Fruit fly (Drosophila melanogaster): ENCODE results near the gene Cyp4ac2.

Cyp4ac2 gene

dm6 chr2L:5304367-5304766 lies 38.2 kb downstream of the Cyp4ac2 start:
- TF ChIP-seq bab1 (GFP tag; optimal IDR thresholded peaks at IDR 0.05) (no peak), CG33017 (tag; optimal IDR thresholded peaks at IDR 0.05) (peak; percentile 11), CG11617 (GFP tag; optimal IDR thresholded peaks at IDR 0.05) (no peak), tj (GFP tag; optimal IDR thresholded peaks at IDR 0.05) (no peak), pad (GFP tag; optimal IDR thresholded peaks at IDR 0.05) (no peak), cnc (optimal IDR thresholded peaks at IDR 0.05) (no peak), Clk (GFP tag; optimal IDR thresholded peaks at IDR 0.05) (no peak), CG12768 (GFP tag; optimal IDR thresholded peaks at IDR 0.05) (peak; percentile 24), CG1620 (GFP tag; optimal IDR thresholded peaks at IDR 0.05) (no peak), CG5204 (GFP tag; optimal IDR thresholded peaks at IDR 0.05) (no peak), Crg-1 (GFP tag; optimal IDR thresholded peaks at IDR 0.05) (peak; percentile 32), ovo (GFP tag; optimal IDR thresholded peaks at IDR 0.05) (peak; percentile 11), toe (GFP tag; optimal IDR thresholded peaks at IDR 0.05) (no peak), cic (GFP tag; optimal IDR thresholded peaks at IDR 0.05) (peak; percentile 67), CG14711 (tag; optimal IDR thresholded peaks at IDR 0.05) (peak; percentile 30), kay (GFP tag; ENCODE audit: borderline replicate concordance) (peak; percentile 92), Hr96 (GFP tag; optimal IDR thresholded peaks at IDR 0.05) (peak; percentile 37), Mnt (GFP tag; optimal IDR thresholded peaks at IDR 0.05) (peak; percentile 15), CG7101 (tag; optimal IDR thresholded peaks at IDR 0.05) (peak; percentile 47), CG7045 (GFP tag; optimal IDR thresholded peaks at IDR 0.05) (peak; percentile 24)

dm6 chr2L:5305240-5305875 lies 39.2 kb downstream of the Cyp4ac2 start:
- peak; percentile 91 for TF ChIP-seq CG12768 (GFP tag; optimal IDR thresholded peaks at IDR 0.05)
- peak; percentile 4 for TF ChIP-seq bab1 (GFP tag; optimal IDR thresholded peaks at IDR 0.05)
- peak; percentile 22 for TF ChIP-seq Hr96 (GFP tag; optimal IDR thresholded peaks at IDR 0.05)
- peak; percentile 91 for TF ChIP-seq Mnt (GFP tag; optimal IDR thresholded peaks at IDR 0.05)
- peak; percentile 99 for TF ChIP-seq cic (GFP tag; optimal IDR thresholded peaks at IDR 0.05)
- no peak for TF ChIP-seq Crg-1 (GFP tag; optimal IDR thresholded peaks at IDR 0.05)
- no peak for TF ChIP-seq CG33017 (tag; optimal IDR thresholded peaks at IDR 0.05)
- peak; percentile 63 for TF ChIP-seq toe (GFP tag; optimal IDR thresholded peaks at IDR 0.05)
- peak; percentile 91 for TF ChIP-seq Clk (GFP tag; optimal IDR thresholded peaks at IDR 0.05)
- no peak for TF ChIP-seq cnc (optimal IDR thresholded peaks at IDR 0.05)
- TF ChIP-seq tj (GFP tag; optimal IDR thresholded peaks at IDR 0.05), result peak; percentile 93
- TF ChIP-seq CG1620 (GFP tag; optimal IDR thresholded peaks at IDR 0.05), result no peak
- peak; percentile 98 for TF ChIP-seq kay (GFP tag; ENCODE audit: borderline replicate concordance)
- TF ChIP-seq CG14711 (tag; optimal IDR thresholded peaks at IDR 0.05), result no peak
- peak; percentile 56 for TF ChIP-seq ovo (GFP tag; optimal IDR thresholded peaks at IDR 0.05)
- TF ChIP-seq pad (GFP tag; optimal IDR thresholded peaks at IDR 0.05), result peak; percentile 29

- TF ChIP-seq CG33017 (tag; optimal IDR thresholded peaks at IDR 0.05) (peak; percentile 66), Mnt (GFP tag; optimal IDR thresholded peaks at IDR 0.05) (peak; percentile 95), pad (GFP tag; optimal IDR thresholded peaks at IDR 0.05) (peak; percentile 50), CG7045 (GFP tag; optimal IDR thresholded peaks at IDR 0.05) (peak; percentile 49), Clk (GFP tag; optimal IDR thresholded peaks at IDR 0.05) (peak; percentile 58), toe (GFP tag; optimal IDR thresholded peaks at IDR 0.05) (peak; percentile 43), Crg-1 (GFP tag; optimal IDR thresholded peaks at IDR 0.05) (no peak), CG12768 (GFP tag; optimal IDR thresholded peaks at IDR 0.05) (peak; percentile 84), ovo (GFP tag; optimal IDR thresholded peaks at IDR 0.05) (peak; percentile 2), tj (GFP tag; optimal IDR thresholded peaks at IDR 0.05) (peak; percentile 51), cnc (optimal IDR thresholded peaks at IDR 0.05) (peak in 1 of 2 experiments; percentile 14), CG5204 (GFP tag; optimal IDR thresholded peaks at IDR 0.05) (no peak), CG1620 (GFP tag; optimal IDR thresholded peaks at IDR 0.05) (peak; percentile 22), CG11617 (GFP tag; optimal IDR thresholded peaks at IDR 0.05) (peak; percentile 47), Hr96 (GFP tag; optimal IDR thresholded peaks at IDR 0.05) (peak; percentile 33), CG7101 (tag; optimal IDR thresholded peaks at IDR 0.05) (peak; percentile 42), kay (GFP tag; ENCODE audit: borderline replicate concordance) (peak; percentile 98), CG14711 (tag; optimal IDR thresholded peaks at IDR 0.05) (peak; percentile 21), cic (GFP tag; optimal IDR thresholded peaks at IDR 0.05) (peak; percentile 98), bab1 (GFP tag; optimal IDR thresholded peaks at IDR 0.05) (no peak)
Observed at dm6 chr2L:5306373-5306997, 40.3 kb downstream of the Cyp4ac2 start.

dm6 chr2L:5309369-5309768 lies 43.2 kb downstream of the Cyp4ac2 start:
- TF ChIP-seq toe (GFP tag; optimal IDR thresholded peaks at IDR 0.05) (no peak), CG14711 (tag; optimal IDR thresholded peaks at IDR 0.05) (no peak), Hr96 (GFP tag; optimal IDR thresholded peaks at IDR 0.05) (no peak), Crg-1 (GFP tag; optimal IDR thresholded peaks at IDR 0.05) (no peak), tj (GFP tag; optimal IDR thresholded peaks at IDR 0.05) (no peak), bab1 (GFP tag; optimal IDR thresholded peaks at IDR 0.05) (no peak), CG1620 (GFP tag; optimal IDR thresholded peaks at IDR 0.05) (no peak), CG7045 (GFP tag; optimal IDR thresholded peaks at IDR 0.05) (no peak), CG33017 (tag; optimal IDR thresholded peaks at IDR 0.05) (no peak), CG12768 (GFP tag; optimal IDR thresholded peaks at IDR 0.05) (no peak), pad (GFP tag; optimal IDR thresholded peaks at IDR 0.05) (no peak)

dm6 chr2L:5314630-5315159 lies 48.5 kb downstream of the Cyp4ac2 start, which contains the start of gene CG14024:
TSS of gene CG14024 (minus strand) at chr2L:5314895.
- no peak for TF ChIP-seq pad (GFP tag; optimal IDR thresholded peaks at IDR 0.05)
- TF ChIP-seq Hr96 (GFP tag; optimal IDR thresholded peaks at IDR 0.05), result no peak
- TF ChIP-seq CG5204 (GFP tag; optimal IDR thresholded peaks at IDR 0.05), result no peak
- TF ChIP-seq CG1620 (GFP tag; optimal IDR thresholded peaks at IDR 0.05), result no peak
- TF ChIP-seq cic (GFP tag; optimal IDR thresholded peaks at IDR 0.05), result no peak
- TF ChIP-seq Clk (GFP tag; optimal IDR thresholded peaks at IDR 0.05), result no peak
- no peak for TF ChIP-seq tj (GFP tag; optimal IDR thresholded peaks at IDR 0.05)
- no peak for TF ChIP-seq CG33017 (tag; optimal IDR thresholded peaks at IDR 0.05)
- TF ChIP-seq toe (GFP tag; optimal IDR thresholded peaks at IDR 0.05), result no peak
- no peak for TF ChIP-seq CG14711 (tag; optimal IDR thresholded peaks at IDR 0.05)
- TF ChIP-seq CG7101 (tag; optimal IDR thresholded peaks at IDR 0.05), result no peak
- TF ChIP-seq Mnt (GFP tag; optimal IDR thresholded peaks at IDR 0.05), result no peak
- TF ChIP-seq bab1 (GFP tag; optimal IDR thresholded peaks at IDR 0.05), result no peak
- TF ChIP-seq cnc (optimal IDR thresholded peaks at IDR 0.05), result no peak
- no peak for TF ChIP-seq CG7045 (GFP tag; optimal IDR thresholded peaks at IDR 0.05)
- no peak for TF ChIP-seq CG11617 (GFP tag; optimal IDR thresholded peaks at IDR 0.05)
- TF ChIP-seq Crg-1 (GFP tag; optimal IDR thresholded peaks at IDR 0.05), result no peak
- TF ChIP-seq CG12768 (GFP tag; optimal IDR thresholded peaks at IDR 0.05), result no peak
- TF ChIP-seq ovo (GFP tag; optimal IDR thresholded peaks at IDR 0.05), result no peak
- no peak for TF ChIP-seq kay (GFP tag; ENCODE audit: borderline replicate concordance)

All from whole organism, adult.